Worm (Caenorhabditis elegans) whole organism, L2 larva: ENCODE results near the gene grd-14.

Experiments used
- F13H6.1 ChIP-seq: sonication (generic microtip); optimal IDR thresholded peaks from 2 replicates; lab custom pipeline; 2016; ENCODE audit warnings: missing genetic modification characterization, missing compliant biosample characterization
- aly-2 ChIP-seq: fragments of 150-350 bp; optimal IDR thresholded peaks from 2 replicates; lab custom pipeline; 2014; ENCODE audit warnings: missing biosample characterization, missing genetic modification characterization
- ceh-82 ChIP-seq: fragments of 150-350 bp; optimal IDR thresholded peaks from 2 replicates; lab custom pipeline; 2014; ENCODE audit warnings: missing biosample characterization, missing genetic modification characterization
- egl-27 ChIP-seq: sonication (generic microtip); optimal IDR thresholded peaks from 3 replicates; lab custom pipeline; 2017; ENCODE audit warnings: missing biosample characterization, missing genetic modification reagents, missing genetic modification characterization
- elt-1 ChIP-seq: fragments of 150-350 bp; optimal IDR thresholded peaks from 2 replicates; lab custom pipeline; 2014; ENCODE audit warnings: missing biosample characterization, missing genetic modification characterization
- nhr-25 ChIP-seq: fragments of 150-350 bp; sonication (generic microtip); optimal IDR thresholded peaks from 3 replicates; lab custom pipeline; 2014; ENCODE audit warnings: missing biosample characterization, missing genetic modification characterization
- snpc-4 ChIP-seq: fragments of 150-350 bp; optimal IDR thresholded peaks from 2 replicates; lab custom pipeline; 2014; ENCODE audit warnings: missing biosample characterization, missing genetic modification characterization
- unc-62 ChIP-seq: fragments of 150-350 bp; optimal IDR thresholded peaks from 2 replicates; lab custom pipeline; 2014; ENCODE audit warnings: missing biosample characterization, missing genetic modification reagents, missing genetic modification characterization
- zag-1 ChIP-seq: fragments of 150-350 bp; optimal IDR thresholded peaks from 2 replicates; lab custom pipeline; 2014; ENCODE audit warnings: missing biosample characterization, missing genetic modification characterization

- TF ChIP-seq F13H6.1 (tag; lab: Kevin White, UChicago), result no peak
- TF ChIP-seq egl-27 (tag; lab: Kevin White, UChicago), result no peak
- no peak for TF ChIP-seq elt-1
- no peak for TF ChIP-seq nhr-25
- TF ChIP-seq ceh-82 (tag; lab: Kevin White, UChicago), result no peak
- TF ChIP-seq unc-62 (GFP tag; lab: Kevin White, UChicago), result no peak
- TF ChIP-seq snpc-4 (tag; lab: Kevin White, UChicago), result no peak
- no peak for TF ChIP-seq aly-2 (tag; lab: Kevin White, UChicago)
- TF ChIP-seq zag-1 (tag; lab: Kevin White, UChicago), result no peak
Measured at ce11 chrX:8507576-8507975, 7.8 kb downstream of the grd-14 start, which contains the start of gene H03E18.1.
